Worm (Caenorhabditis elegans) whole organism, early embryonic: Measurements from ENCODE around the gene enpl-1.

ENCODE experiments used
- B0310.2 ChIP-seq: sonication (generic microtip); optimal IDR thresholded peaks from 2 replicates; lab custom pipeline; 2016; ENCODE audit warnings: mild to moderate bottlenecking, missing genetic modification characterization, missing compliant biosample characterization
- F13C5.2 ChIP-seq: sonication (generic microtip); optimal IDR thresholded peaks from 2 replicates; lab custom pipeline; 2017; ENCODE audit warnings: mild to moderate bottlenecking, missing genetic modification characterization, inconsistent platforms, missing compliant biosample characterization
- aly-1 ChIP-seq: sonication (generic microtip); optimal IDR thresholded peaks from 2 replicates; lab custom pipeline; 2016; ENCODE audit warnings: missing genetic modification characterization, missing compliant biosample characterization
- ama-1 ChIP-seq: fragments of 150-350 bp; optimal IDR thresholded peaks from 2 replicates; lab custom pipeline; 2014
- ceh-13 ChIP-seq: fragments of 200-800 bp; sonication (Bioruptor generic); optimal IDR thresholded peaks from 2 replicates; lab custom pipeline; 2018; ENCODE audit warnings: mild to moderate bottlenecking, missing genetic modification characterization, missing compliant biosample characterization
- ceh-36 ChIP-seq: sonication (generic microtip); optimal IDR thresholded peaks from 2 replicates; lab custom pipeline; 2016; ENCODE audit warnings: missing genetic modification characterization, inconsistent platforms, missing compliant biosample characterization
- ets-7 ChIP-seq: sonication (generic microtip); optimal IDR thresholded peaks from 2 replicates; lab custom pipeline; 2016; ENCODE audit warnings: missing genotype, missing genetic modification characterization, missing compliant biosample characterization
- flt-1 ChIP-seq: fragments of 200-800 bp; sonication (Bioruptor generic); IDR thresholded peaks from 2 replicates; pipeline ENCODE4 v1.3.6; 2022; ENCODE audit warnings: missing genetic modification characterization, missing compliant biosample characterization
- hmbx-1 ChIP-seq: sonication (generic microtip); optimal IDR thresholded peaks from 2 replicates; lab custom pipeline; 2016; ENCODE audit warnings: mild to moderate bottlenecking, missing genetic modification characterization, missing compliant biosample characterization
- hmg-4 ChIP-seq: fragments of 200-800 bp; sonication (Bioruptor generic); optimal IDR thresholded peaks from 2 replicates; lab custom pipeline; 2018; ENCODE audit warnings: mild to moderate bottlenecking, missing genetic modification characterization, missing compliant biosample characterization
- hnd-1 ChIP-seq: sonication (generic microtip); optimal IDR thresholded peaks from 2 replicates; lab custom pipeline; 2016; ENCODE audit warnings: missing genetic modification characterization, missing compliant biosample characterization
- pes-1 ChIP-seq: fragments of 200-800 bp; sonication (Bioruptor generic); IDR thresholded peaks from 2 replicates; pipeline ENCODE4 v1.3.6; 2022; ENCODE audit warnings: missing genetic modification reagents, missing genetic modification characterization, missing compliant biosample characterization
- scrt-1 ChIP-seq: fragments of 200-800 bp; sonication (Bioruptor generic); IDR thresholded peaks from 2 replicates; pipeline ENCODE4 v1.3.6; 2022; ENCODE audit warnings: missing genetic modification characterization, missing compliant biosample characterization
- sea-1 ChIP-seq: fragments of 200-800 bp; sonication (Bioruptor generic); conservative IDR thresholded peaks from 2 replicates; pipeline ENCODE4 v1.3.6; 2022; ENCODE audit warnings: missing genetic modification characterization, missing compliant biosample characterization
- tbx-11 ChIP-seq: fragments of 200-800 bp; sonication (Bioruptor generic); IDR thresholded peaks from 2 replicates; pipeline ENCODE4 v1.3.6; 2022; ENCODE audit warnings: missing genetic modification characterization, missing compliant biosample characterization
- tbx-37 ChIP-seq: fragments of 200-800 bp; sonication (Bioruptor generic); conservative IDR thresholded peaks from 2 replicates; pipeline ENCODE4 v1.3.6; 2022; ENCODE audit warnings: missing genetic modification reagents, missing genetic modification characterization, missing compliant biosample characterization
- tra-4 ChIP-seq: sonication (generic microtip); optimal IDR thresholded peaks from 2 replicates; lab custom pipeline; 2017; ENCODE audit warnings: missing genetic modification characterization, missing compliant biosample characterization

The enpl-1 gene

DNA sequence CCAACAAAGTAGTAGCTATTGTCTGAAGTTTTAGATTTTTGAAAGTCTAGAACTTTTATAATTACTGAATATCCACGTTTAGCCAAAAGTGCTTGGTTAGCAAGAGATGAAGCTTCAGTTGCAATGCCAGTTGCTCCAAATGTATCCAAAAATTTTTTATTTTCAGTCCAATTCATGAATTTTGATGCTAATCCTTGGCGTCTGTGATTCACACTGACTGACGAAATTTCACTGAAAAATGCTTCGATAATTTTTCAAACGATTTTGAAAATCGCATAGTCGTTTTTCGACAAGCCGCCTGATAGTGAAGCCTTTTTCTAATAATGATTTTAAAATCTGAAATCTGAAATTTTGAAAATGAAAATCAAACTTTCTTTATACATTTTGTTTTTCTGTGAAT lies 25.0 kb upstream of the enpl-1 start:
- TF ChIP-seq ceh-13 (GFP tag; lab: Kevin White, UChicago) (no peak), flt-1 (GFP tag; lab: Robert Waterston, UW) (no peak), tbx-11 (GFP tag; lab: Robert Waterston, UW) (no peak), ama-1 (lab: Kevin White, UChicago) (no peak), hmbx-1 (tag; lab: Kevin White, UChicago) (no peak), tra-4 (no peak), ceh-36 (tag; lab: Kevin White, UChicago) (no peak), pes-1 (GFP tag; lab: Robert Waterston, UW) (no peak), sea-1 (no peak), hnd-1 (no peak), B0310.2 (tag; lab: Kevin White, UChicago) (no peak), F13C5.2 (tag; lab: Kevin White, UChicago) (no peak), ets-7 (tag; lab: Kevin White, UChicago) (no peak), tbx-37 (GFP tag; lab: Robert Waterston, UW) (no peak), hmg-4 (no peak)

DNA sequence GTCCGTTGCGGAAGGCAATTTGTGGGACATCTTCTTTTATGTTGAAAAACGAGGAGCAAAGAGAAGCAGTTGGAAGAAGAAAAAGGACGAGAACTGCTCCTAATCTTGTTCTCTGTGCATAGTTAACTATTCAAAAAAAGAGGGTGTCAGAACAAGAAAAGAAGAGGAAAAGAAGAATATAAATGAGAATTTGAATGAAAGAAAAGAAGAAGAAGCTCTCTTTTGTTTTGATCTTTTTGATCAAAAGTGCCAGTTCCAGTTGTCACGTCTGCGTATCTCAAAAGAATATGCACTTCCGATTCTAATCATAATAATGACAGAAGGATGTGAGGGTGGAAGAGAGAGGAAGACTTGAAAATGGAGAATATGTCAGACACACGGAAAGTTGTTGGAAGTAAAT lies 24.1 kb upstream of the enpl-1 start, which contains the start of gene M7.8:
Gene M7.8 (minus strand): TSS at position 112 of the 400 bp plus-strand sequence.
- no peak for TF ChIP-seq ama-1 (lab: Kevin White, UChicago)

DNA sequence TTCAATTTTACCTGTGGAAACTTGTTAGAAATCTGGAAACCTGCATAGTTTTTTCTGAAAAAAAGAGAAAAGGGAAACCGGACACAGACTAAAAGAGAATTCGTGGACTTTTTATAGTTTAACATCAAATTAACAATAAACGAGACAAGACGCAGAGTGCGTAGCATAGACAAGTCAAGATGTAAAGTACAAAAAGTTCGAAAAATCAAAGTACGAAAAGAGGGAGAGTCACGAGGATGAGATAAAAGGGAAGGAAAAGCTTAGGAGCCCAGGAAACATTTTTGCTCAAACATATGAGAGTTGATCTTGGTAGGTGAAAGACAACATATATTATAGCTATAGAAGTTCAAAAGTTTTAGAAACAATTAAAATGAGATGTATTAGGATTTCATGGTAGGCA lies 21.3 kb upstream of the enpl-1 start, which contains the start of gene M7.12:
Gene M7.12 (minus strand): TSS at position 188 of the 400 bp plus-strand sequence.
- TF ChIP-seq F13C5.2 (tag; lab: Kevin White, UChicago) (no peak), hmbx-1 (tag; lab: Kevin White, UChicago) (no peak), B0310.2 (tag; lab: Kevin White, UChicago) (no peak), ceh-36 (tag; lab: Kevin White, UChicago) (no peak), tbx-37 (GFP tag; lab: Robert Waterston, UW) (no peak), tra-4 (no peak), tbx-11 (GFP tag; lab: Robert Waterston, UW) (no peak), ets-7 (tag; lab: Kevin White, UChicago) (no peak), ceh-13 (GFP tag; lab: Kevin White, UChicago) (no peak), aly-1 (tag; lab: Kevin White, UChicago) (no peak), hmg-4 (no peak), hnd-1 (no peak)

DNA sequence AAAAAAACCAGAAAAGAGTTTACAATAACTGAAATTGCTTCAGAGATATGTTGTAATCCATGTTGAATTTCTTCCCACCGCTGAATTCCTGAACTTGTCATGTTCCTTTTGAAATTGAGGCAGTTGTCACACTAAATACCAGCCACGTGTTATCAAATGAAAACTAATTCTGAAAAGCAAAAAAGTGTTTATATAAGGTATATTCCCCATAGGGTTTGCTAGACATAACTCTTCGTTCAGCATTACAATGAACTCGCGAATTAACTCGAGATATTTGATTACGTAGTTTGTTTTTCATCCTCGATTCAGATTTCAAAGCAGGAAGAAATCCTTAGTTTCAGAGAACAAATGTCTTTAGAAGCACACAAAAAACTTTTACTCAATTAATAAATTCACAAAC lies 18.8 kb upstream of the enpl-1 start, which contains the start of gene str-3:
Gene str-3 (minus strand): TSS at position 101 of the 400 bp plus-strand sequence.
- TF ChIP-seq ets-7 (tag; lab: Kevin White, UChicago) (no peak), aly-1 (tag; lab: Kevin White, UChicago) (no peak), scrt-1 (no peak), hmbx-1 (tag; lab: Kevin White, UChicago) (no peak), F13C5.2 (tag; lab: Kevin White, UChicago) (no peak)

DNA sequence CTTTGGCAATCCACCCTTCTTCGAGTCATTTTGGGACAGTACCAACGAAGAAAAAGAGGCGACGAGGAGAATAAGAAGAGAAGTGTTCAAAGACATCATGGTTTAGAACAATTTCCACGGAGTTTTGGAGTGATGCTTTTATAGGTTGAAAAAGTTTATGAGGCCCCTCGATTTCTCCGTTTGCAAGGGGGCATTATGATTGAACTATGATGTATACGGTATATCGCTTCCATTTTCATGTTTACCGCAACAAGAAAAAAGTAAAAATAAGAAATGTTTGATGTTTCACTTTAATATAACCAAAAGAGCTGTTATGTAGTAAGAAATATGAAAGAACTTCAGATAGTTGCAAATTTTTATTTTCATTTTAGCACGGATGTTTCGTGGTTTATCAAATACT lies 17.7 kb upstream of the enpl-1 start, which contains the start of gene srlf-18:
Gene srlf-18 (minus strand): TSS at position 101 of the 400 bp plus-strand sequence.
- TF ChIP-seq pes-1 (GFP tag; lab: Robert Waterston, UW) (no peak), ets-7 (tag; lab: Kevin White, UChicago) (no peak), hmbx-1 (tag; lab: Kevin White, UChicago) (no peak), ama-1 (lab: Kevin White, UChicago) (no peak), ceh-13 (GFP tag; lab: Kevin White, UChicago) (no peak), hnd-1 (no peak), F13C5.2 (tag; lab: Kevin White, UChicago) (no peak), scrt-1 (no peak), tra-4 (no peak), tbx-37 (GFP tag; lab: Robert Waterston, UW) (no peak), aly-1 (tag; lab: Kevin White, UChicago) (no peak), ceh-36 (tag; lab: Kevin White, UChicago) (no peak), flt-1 (GFP tag; lab: Robert Waterston, UW) (no peak), sea-1 (no peak), tbx-11 (GFP tag; lab: Robert Waterston, UW) (no peak), hmg-4 (no peak), B0310.2 (tag; lab: Kevin White, UChicago) (no peak)

DNA sequence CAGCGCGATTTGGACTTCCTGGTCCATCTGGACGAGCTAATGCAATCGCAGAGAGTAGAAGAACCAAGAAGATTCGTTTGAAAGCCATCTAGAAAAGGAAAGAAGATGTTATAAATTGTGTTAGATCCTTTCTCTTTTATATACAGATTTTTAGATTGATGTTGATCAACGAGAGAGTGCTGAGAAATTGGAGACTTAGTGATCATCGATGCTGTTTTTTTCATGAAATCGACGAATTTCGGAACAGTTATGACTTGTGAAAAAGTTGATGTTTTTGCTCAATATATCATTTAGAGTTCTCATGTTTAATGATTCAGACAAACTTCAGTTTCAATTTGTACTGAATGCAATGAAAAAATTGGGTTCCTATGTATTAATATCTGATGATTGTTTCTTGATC lies 16.5 kb upstream of the enpl-1 start, which contains the start of gene srlf-17:
Gene srlf-17 (minus strand): TSS at position 101 of the 400 bp plus-strand sequence.
- TF ChIP-seq ceh-13 (GFP tag; lab: Kevin White, UChicago) (no peak), scrt-1 (no peak), ceh-36 (tag; lab: Kevin White, UChicago) (no peak), ama-1 (lab: Kevin White, UChicago) (no peak), aly-1 (tag; lab: Kevin White, UChicago) (no peak), tbx-11 (GFP tag; lab: Robert Waterston, UW) (no peak), hmbx-1 (tag; lab: Kevin White, UChicago) (no peak), tbx-37 (GFP tag; lab: Robert Waterston, UW) (no peak), sea-1 (no peak), hmg-4 (no peak), flt-1 (GFP tag; lab: Robert Waterston, UW) (no peak), ets-7 (tag; lab: Kevin White, UChicago) (no peak), tra-4 (no peak), hnd-1 (no peak), pes-1 (GFP tag; lab: Robert Waterston, UW) (no peak)

DNA sequence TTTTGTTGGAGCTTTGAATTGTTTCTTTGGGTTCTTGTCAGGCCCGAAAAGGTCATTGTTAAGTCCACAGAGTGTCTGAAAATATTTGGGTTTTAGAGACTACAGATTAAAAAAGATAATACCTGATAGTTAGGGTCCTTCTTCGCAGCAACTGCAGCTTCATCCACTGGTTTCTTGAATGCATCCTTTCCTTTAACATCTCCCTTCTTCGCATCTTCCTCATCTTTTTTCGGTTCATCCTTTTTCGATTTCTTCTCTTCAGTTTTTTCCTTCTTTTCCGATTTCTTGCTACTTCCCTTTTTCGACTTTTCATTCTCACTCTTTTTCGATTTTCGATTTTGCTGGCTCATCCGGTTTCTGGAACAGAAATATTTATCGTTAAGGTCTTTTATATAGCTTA lies 15.6 kb upstream of the enpl-1 start:
- TF ChIP-seq pes-1 (GFP tag; lab: Robert Waterston, UW), result no peak
- no peak for TF ChIP-seq aly-1 (tag; lab: Kevin White, UChicago)

DNA sequence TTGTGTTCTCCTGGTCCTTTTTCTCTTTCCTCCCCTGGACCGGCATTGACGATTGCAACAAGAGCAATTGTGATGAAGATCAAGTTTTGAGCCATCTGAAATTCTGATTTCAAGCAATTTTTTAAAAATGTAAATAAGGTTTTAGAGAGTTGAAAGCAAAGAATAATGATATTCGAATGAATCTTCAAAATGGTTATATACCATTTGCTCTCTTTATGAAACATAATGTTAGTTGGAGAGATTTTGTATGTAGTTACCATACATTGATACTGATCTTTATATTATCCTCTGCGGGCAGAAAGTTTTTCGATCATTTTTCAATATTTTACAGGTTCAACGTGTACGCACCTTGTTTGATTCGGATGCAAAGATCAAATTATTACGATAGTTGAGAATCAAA lies 13.4 kb upstream of the enpl-1 start, which contains the start of gene srlf-24:
Gene srlf-24 (minus strand): TSS at position 101 of the 400 bp plus-strand sequence.
- TF ChIP-seq sea-1 (no peak), ceh-13 (GFP tag; lab: Kevin White, UChicago) (no peak), tbx-11 (GFP tag; lab: Robert Waterston, UW) (no peak), hmg-4 (no peak), hnd-1 (no peak), aly-1 (tag; lab: Kevin White, UChicago) (no peak), hmbx-1 (tag; lab: Kevin White, UChicago) (no peak), scrt-1 (no peak), ceh-36 (tag; lab: Kevin White, UChicago) (no peak), tbx-37 (GFP tag; lab: Robert Waterston, UW) (no peak), ets-7 (tag; lab: Kevin White, UChicago) (no peak), ama-1 (lab: Kevin White, UChicago) (no peak), B0310.2 (tag; lab: Kevin White, UChicago) (no peak)
